Worm (Caenorhabditis elegans) whole organism, L2 larva: Measurements from ENCODE around the gene F35G2.3.
"Not testable (repeated sequence)": the region's sequence is repeated elsewhere in the genome, so short reads cannot be mapped to it uniquely, and the experiment has no call there.

ENCODE experiments used
- aly-2 ChIP-seq: fragments of 150-350 bp; optimal IDR thresholded peaks from 2 replicates; lab custom pipeline; 2014; ENCODE audit warnings: missing biosample characterization, missing genetic modification characterization
- ama-1 ChIP-seq: fragments of 150-350 bp; optimal IDR thresholded peaks from 2 replicates; lab custom pipeline; 2018; ENCODE audit warnings: inconsistent platforms
- nhr-77 ChIP-seq: fragments of 150-350 bp; optimal IDR thresholded peaks from 2 replicates; lab custom pipeline; 2014; ENCODE audit warnings: missing biosample characterization, missing genetic modification characterization

ce11 chrIV:12178235-12178634 is 31.2 kb upstream of the F35G2.3 start, which contains the start of gene nlr-1:
- TF ChIP-seq aly-2 (tag; lab: Kevin White, UChicago); nhr-77 (tag; lab: Kevin White, UChicago); ama-1 (lab: Kevin White, UChicago): not testable (repeated sequence)
